Worm (Caenorhabditis elegans): ENCODE measurements around the gene H40L08.2.
A peak's percentile ranks its signal among the peaks of the same experiment; 100 is the strongest.

DNA sequence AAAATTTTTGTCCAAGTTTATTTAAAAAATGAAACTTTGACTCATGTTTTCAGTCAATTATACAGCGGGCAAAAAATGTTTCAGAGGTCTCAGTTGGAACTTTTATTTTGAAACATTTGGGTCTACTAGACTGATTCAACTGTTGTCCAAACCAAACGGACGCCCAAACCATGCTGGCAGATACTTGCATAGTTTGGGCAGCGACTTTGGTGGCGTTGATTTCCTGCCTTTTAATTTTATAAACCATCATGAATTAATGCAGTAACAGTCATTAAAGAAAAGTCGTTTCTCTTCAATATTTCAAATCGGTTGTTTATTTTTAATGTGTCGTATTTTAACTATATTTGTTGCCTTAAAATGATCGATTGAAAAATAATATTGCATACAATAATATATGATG, 41.3 kb downstream of the H40L08.2 start:
- TF ChIP-seq unc-39 (tag; optimal IDR thresholded peaks at IDR 0.05) (no peak), nhr-43 (tag; optimal IDR thresholded peaks at IDR 0.05; ENCODE audit: poor library complexity, severe bottlenecking) (peak; percentile 13), nhr-77 (tag; optimal IDR thresholded peaks at IDR 0.05) (no peak), egl-27 (tag; optimal IDR thresholded peaks at IDR 0.05) (no peak), nhr-11 (tag; optimal IDR thresholded peaks at IDR 0.05) (no peak), nhr-76 (tag; optimal IDR thresholded peaks at IDR 0.05) (no peak)
